Worm (Caenorhabditis elegans): ENCODE measurements around the gene ZK1127.13.

ZK1127.13 gene

DNA sequence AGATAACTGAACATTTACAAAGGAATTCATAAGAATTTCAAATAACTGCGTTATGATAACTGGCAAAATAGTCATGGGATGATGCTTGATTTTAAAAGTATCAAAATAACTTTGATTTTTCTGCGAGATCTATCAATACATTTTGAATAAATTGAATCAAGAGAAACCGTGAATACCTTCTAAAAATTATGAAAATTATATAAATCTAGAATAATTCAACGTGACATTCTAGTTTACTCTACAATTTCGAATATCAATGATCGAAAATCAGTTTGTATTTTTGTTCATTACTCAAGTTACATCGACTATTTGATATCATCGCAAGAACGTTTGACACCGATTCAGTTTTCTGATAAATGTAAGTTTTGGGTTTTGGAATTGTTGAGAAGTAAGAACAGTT is 8.6 kb downstream of the ZK1127.13 start, which contains the start of gene acs-6:
Gene acs-6, plus strand, starts transcription at position 301 of the 400 bp plus-strand sequence.
- no peak for TF ChIP-seq ceh-43 (GFP tag; optimal IDR thresholded peaks at IDR 0.05)

DNA sequence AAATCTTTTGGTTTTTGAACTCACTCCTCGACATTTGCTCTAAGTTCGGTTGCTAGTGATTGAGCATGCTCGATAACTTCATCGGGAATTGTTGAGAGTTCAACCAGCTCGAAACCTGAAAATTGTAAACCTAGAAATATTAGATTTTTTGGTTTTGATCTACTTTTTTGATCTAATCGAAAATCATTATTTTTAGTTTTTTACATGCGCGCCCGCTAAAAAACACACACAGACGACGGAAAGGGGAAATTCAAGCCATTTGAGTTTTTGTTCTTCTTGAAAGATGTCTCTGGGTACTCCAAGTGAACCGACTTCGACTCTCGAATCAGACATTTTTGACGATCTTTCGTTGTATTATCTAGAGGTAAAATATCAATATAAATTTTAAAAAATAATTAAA is 12.3 kb downstream of the ZK1127.13 start, which contains the start of gene nos-2:
Gene nos-2, plus strand, starts transcription at position 228 of the 400 bp plus-strand sequence.
- TF ChIP-seq lin-32 (GFP tag; optimal IDR thresholded peaks at IDR 0.05) (no peak), flh-1 (GFP tag; optimal IDR thresholded peaks at IDR 0.05) (no peak), drap-1 (GFP tag; optimal IDR thresholded peaks at IDR 0.05) (no peak), hlh-1 (tag; optimal IDR thresholded peaks at IDR 0.05) (no peak), nhr-237 (tag; optimal IDR thresholded peaks at IDR 0.05) (no peak), pha-4 (tag; optimal IDR thresholded peaks at IDR 0.05) (no peak), snpc-4 (tag; optimal IDR thresholded peaks at IDR 0.05) (no peak), nhr-2 (tag; optimal IDR thresholded peaks at IDR 0.05) (no peak), sem-2 (GFP tag; optimal IDR thresholded peaks at IDR 0.05) (no peak), mab-5 (tag; optimal IDR thresholded peaks at IDR 0.05) (no peak), ceh-83 (GFP tag; optimal IDR thresholded peaks at IDR 0.05) (no peak), sptf-1 (tag; optimal IDR thresholded peaks at IDR 0.05) (no peak), lsy-2 (tag; optimal IDR thresholded peaks at IDR 0.05) (no peak), nhr-28 (tag; optimal IDR thresholded peaks at IDR 0.05) (no peak)

DNA sequence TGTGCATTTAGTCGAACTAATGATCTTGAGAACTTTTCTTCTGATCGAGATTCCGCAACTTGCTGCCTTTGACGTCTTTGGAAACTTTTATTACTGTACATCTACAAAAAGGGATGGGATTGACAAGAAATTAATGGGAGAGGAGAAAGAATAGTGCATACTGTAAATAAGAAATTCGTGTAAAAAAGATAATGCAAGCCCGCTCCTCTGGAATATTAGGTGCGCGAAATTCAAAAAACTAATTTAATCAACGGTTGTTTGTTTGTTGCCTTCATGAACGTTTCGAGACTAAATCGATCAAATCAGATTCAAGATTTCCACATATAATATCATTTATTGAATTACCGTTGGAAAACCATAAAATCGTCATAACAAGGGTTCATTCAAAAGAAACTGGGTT is 16.8 kb downstream of the ZK1127.13 start, which contains the start of gene him-14:
Gene him-14, minus strand, starts transcription at position 101 of the 400 bp plus-strand sequence.
- TF ChIP-seq unc-62 (GFP tag; optimal IDR thresholded peaks at IDR 0.05) (no peak), hlh-1 (tag; optimal IDR thresholded peaks at IDR 0.05) (no peak), ces-1 (GFP tag; optimal IDR thresholded peaks at IDR 0.05) (no peak), unc-120 (tag; optimal IDR thresholded peaks at IDR 0.05; ENCODE audit: poor library complexity, severe bottlenecking) (no peak), unc-39 (tag; optimal IDR thresholded peaks at IDR 0.05) (no peak), lin-32 (GFP tag; optimal IDR thresholded peaks at IDR 0.05) (no peak), drap-1 (GFP tag; optimal IDR thresholded peaks at IDR 0.05) (no peak)

DNA sequence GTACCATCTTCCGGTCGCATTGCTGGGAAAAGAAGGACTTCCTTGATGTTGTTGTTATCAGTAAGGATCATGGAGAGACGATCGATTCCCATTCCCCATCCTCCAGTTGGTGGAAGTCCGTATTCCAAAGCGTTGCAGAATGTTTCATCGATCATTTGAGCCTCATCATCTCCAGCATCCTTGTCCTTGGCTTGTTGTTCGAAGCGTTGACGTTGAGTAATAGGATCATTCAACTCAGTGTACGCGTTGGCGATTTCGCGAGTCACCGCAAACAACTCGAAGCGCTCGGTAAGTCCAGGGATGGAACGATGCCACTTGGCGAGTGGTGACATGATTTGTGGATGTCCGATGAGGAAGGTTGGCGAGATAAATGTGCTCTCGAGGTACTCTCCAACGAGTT is 17.3 kb downstream of the ZK1127.13 start:
- TF ChIP-seq ham-2 (GFP tag; optimal IDR thresholded peaks at IDR 0.05) (no peak), nhr-2 (tag; optimal IDR thresholded peaks at IDR 0.05) (no peak), lin-32 (GFP tag; optimal IDR thresholded peaks at IDR 0.05) (no peak), nhr-237 (tag; optimal IDR thresholded peaks at IDR 0.05) (no peak), elt-3 (tag; optimal IDR thresholded peaks at IDR 0.05) (no peak), hlh-1 (tag; optimal IDR thresholded peaks at IDR 0.05) (no peak)

DNA sequence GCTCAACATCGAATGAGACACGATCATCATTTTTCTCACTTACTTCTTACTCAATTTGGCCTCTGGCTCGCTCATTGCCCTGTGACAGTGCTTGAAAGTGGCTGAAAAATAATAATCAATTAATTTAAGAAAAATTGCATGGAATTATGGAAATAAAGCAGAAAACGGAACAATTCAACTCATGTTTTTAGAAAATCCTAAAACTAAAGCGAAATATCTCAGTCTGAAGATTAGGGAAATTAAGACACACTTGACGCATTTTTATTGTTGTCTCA is 19.2 kb downstream of the ZK1127.13 start, which contains the start of gene kars-1:
Gene kars-1, minus strand, starts transcription at position 101 of the 275 bp plus-strand sequence.
- TF ChIP-seq unc-62 (GFP tag; optimal IDR thresholded peaks at IDR 0.05), result no peak
- no peak for TF ChIP-seq ceh-39 (tag; optimal IDR thresholded peaks at IDR 0.05)
- no peak for TF ChIP-seq lin-32 (GFP tag; optimal IDR thresholded peaks at IDR 0.05)
- TF ChIP-seq unc-39 (tag; optimal IDR thresholded peaks at IDR 0.05), result no peak
- TF ChIP-seq lsy-2 (tag; optimal IDR thresholded peaks at IDR 0.05), result no peak
- no peak for TF ChIP-seq ces-1 (GFP tag; optimal IDR thresholded peaks at IDR 0.05)
- no peak for TF ChIP-seq tbx-8 (GFP tag; optimal IDR thresholded peaks at IDR 0.05)
- no peak for TF ChIP-seq blmp-1 (tag; optimal IDR thresholded peaks at IDR 0.05)
- no peak for TF ChIP-seq nhr-12 (tag; optimal IDR thresholded peaks at IDR 0.05)
- no peak for TF ChIP-seq ztf-11 (tag; optimal IDR thresholded peaks at IDR 0.05)

DNA sequence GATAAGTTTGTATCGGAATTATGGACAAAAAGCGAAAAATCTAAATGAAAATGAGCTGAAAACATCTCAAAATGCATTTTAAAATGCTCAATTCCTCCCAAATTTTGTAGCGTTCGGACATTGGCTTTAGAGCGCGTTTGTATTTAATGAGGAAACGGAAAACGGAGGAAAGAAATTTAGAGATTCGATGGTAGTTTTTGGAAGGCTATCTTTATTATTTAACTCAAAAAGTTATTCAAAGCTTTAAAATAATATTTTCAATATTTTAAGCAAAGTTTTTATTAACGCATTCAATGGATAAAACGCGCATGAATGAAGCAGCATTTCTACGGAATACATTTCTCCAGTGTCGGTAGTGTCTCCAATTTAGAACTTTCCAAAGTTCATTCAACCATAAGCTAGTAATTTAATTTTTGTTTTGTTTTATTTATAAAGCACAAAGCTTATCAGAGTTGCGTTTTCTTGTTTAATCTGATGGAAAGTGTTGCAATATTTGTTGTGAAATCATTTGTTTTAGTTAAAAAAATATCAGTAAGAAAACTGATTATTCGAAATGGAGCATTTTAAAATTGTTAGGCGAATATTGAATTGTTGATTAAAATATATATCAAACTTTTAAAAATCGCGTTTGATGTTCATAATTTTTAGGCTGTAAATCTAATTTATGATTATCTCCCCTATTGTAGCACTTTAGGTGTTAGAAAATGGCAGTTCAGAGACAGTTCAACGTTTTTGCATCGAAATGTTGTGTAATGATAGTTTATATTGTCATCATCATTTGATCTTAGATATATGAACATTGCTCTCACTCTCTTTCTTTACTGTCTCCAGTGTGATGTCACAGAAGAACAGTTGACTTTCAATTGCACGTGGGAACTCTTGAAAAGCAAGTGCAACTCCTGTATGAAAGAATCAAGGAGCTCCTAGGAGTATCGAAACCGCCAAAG is 19.8 kb downstream of the ZK1127.13 start:
- TF ChIP-seq unc-120 (tag; optimal IDR thresholded peaks at IDR 0.05; ENCODE audit: poor library complexity, severe bottlenecking) (no peak), ham-2 (GFP tag; optimal IDR thresholded peaks at IDR 0.05) (no peak), nhr-76 (tag; optimal IDR thresholded peaks at IDR 0.05) (no peak), tbx-8 (GFP tag; optimal IDR thresholded peaks at IDR 0.05) (no peak), lin-32 (GFP tag; optimal IDR thresholded peaks at IDR 0.05) (no peak), nhr-237 (tag; optimal IDR thresholded peaks at IDR 0.05) (peak; percentile 76), bed-3 (GFP tag; optimal IDR thresholded peaks at IDR 0.05) (no peak), pha-4 (tag; optimal IDR thresholded peaks at IDR 0.05) (no peak), ces-1 (GFP tag; optimal IDR thresholded peaks at IDR 0.05) (peak; percentile 95), mep-1 (tag; optimal IDR thresholded peaks at IDR 0.05) (peak; percentile 63), sptf-1 (tag; optimal IDR thresholded peaks at IDR 0.05) (peak; percentile 68), cnd-1 (tag; optimal IDR thresholded peaks at IDR 0.05) (peak; percentile 30), lin-13 (tag; optimal IDR thresholded peaks at IDR 0.05) (peak; percentile 4), snpc-4 (tag; optimal IDR thresholded peaks at IDR 0.05) (no peak), sem-2 (GFP tag; optimal IDR thresholded peaks at IDR 0.05) (no peak), lsy-2 (tag; optimal IDR thresholded peaks at IDR 0.05) (peak; percentile 80)
